Fruit fly (Drosophila melanogaster) whole organism, prepupa: ENCODE data around the gene fzo.
A peak's percentile ranks its signal among the peaks of the same experiment; 100 is the strongest.

Experiments
- CG10631 ChIP-seq: fragments of 200-800 bp; sonication (Bioruptor generic); optimal IDR thresholded peaks from 2 replicates; lab custom pipeline; 2016; ENCODE audit warnings: missing biosample characterization, missing genetic modification characterization
- CG15336 ChIP-seq: fragments of 200-800 bp; sonication (Bioruptor generic); IDR thresholded peaks from 2 replicates; pipeline ENCODE4 v1.3.6; 2022; ENCODE audit warnings: missing biosample characterization, missing genetic modification characterization
- CG3032 ChIP-seq: fragments of 200-800 bp; optimal IDR thresholded peaks from 2 replicates; lab custom pipeline; 2019; ENCODE audit warnings: missing biosample characterization, mild to moderate bottlenecking, missing genetic modification characterization, moderate library complexity
- CG31627 ChIP-seq: fragments of 200-800 bp; sonication (Bioruptor generic); optimal IDR thresholded peaks from 3 replicates; lab custom pipeline; 2016; ENCODE audit warnings: missing biosample characterization, missing genetic modification characterization
- Ets96B ChIP-seq: fragments of 200-800 bp; optimal IDR thresholded peaks from 2 replicates; lab custom pipeline; 2019; ENCODE audit warnings: missing biosample characterization, mild to moderate bottlenecking, missing genetic modification characterization, moderate library complexity
- Hr38 ChIP-seq: sonication (Bioruptor generic); optimal IDR thresholded peaks from 2 replicates; lab custom pipeline; 2016; ENCODE audit warnings: missing biosample characterization, missing genetic modification characterization
- Sox14 ChIP-seq: fragments of 200-800 bp; sonication (Bioruptor generic); optimal IDR thresholded peaks from 3 replicates; lab custom pipeline; 2016; ENCODE audit warnings: missing biosample characterization, missing genetic modification characterization
- achi ChIP-seq: fragments of 200-800 bp; sonication (Bioruptor generic); optimal IDR thresholded peaks from 3 replicates; lab custom pipeline; 2016; ENCODE audit warnings: missing biosample characterization, missing genetic modification characterization
- acj6 ChIP-seq: fragments of 200-800 bp; sonication (Bioruptor generic); optimal IDR thresholded peaks from 3 replicates; lab custom pipeline; 2016; ENCODE audit warnings: missing biosample characterization, missing genetic modification characterization
- salr ChIP-seq, 2 experiments: fragments of 200-800 bp; sonication (Bioruptor generic); optimal IDR thresholded peaks; 3 replicates each; lab custom pipeline; 2016 to 2018; ENCODE audit warnings: missing biosample characterization in 2 of 2, missing genetic modification characterization in 2 of 2, mild to moderate bottlenecking in 1 of 2

dm6 chr3R:23201122-23201521 lies 2.7 kb downstream of the fzo start:
- no peak for TF ChIP-seq acj6
- TF ChIP-seq CG15336 (GFP tag; lab: Robert Waterston, UW), result 0 out of 2 replicates have a peak, but pooled peaks have one; percentile 16
- no peak for TF ChIP-seq Ets96B (tag; lab: Kevin White, UChicago)
- no peak for TF ChIP-seq Hr38 (GFP tag; lab: Kevin White, UChicago)
- no peak for TF ChIP-seq CG3032 (tag; lab: Kevin White, UChicago)
- TF ChIP-seq CG31627 (GFP tag; lab: Kevin White, UChicago), result no peak
- no peak for TF ChIP-seq achi
- TF ChIP-seq Sox14 (GFP tag; lab: Kevin White, UChicago), result peak; percentile 78
- no peak for TF ChIP-seq CG10631
- TF ChIP-seq salr (GFP tag; optimal IDR thresholded peaks at IDR 0.05; lab: Kevin White, UChicago), result no peak
